Fruit fly (Drosophila melanogaster) whole organism, prepupa: ENCODE measurements around the gene CG42729.

Experiments
- CG3032 ChIP-seq: fragments of 200-800 bp; optimal IDR thresholded peaks from 2 replicates; lab custom pipeline; 2019; ENCODE audit warnings: missing biosample characterization, mild to moderate bottlenecking, missing genetic modification characterization, moderate library complexity
- CG6808 ChIP-seq: fragments of 200-800 bp; sonication (Bioruptor generic); optimal IDR thresholded peaks from 3 replicates; lab custom pipeline; 2017; ENCODE audit warnings: missing biosample characterization, missing genetic modification characterization, mild to moderate bottlenecking, moderate library complexity, missing genetic modification reagents
- CG6854 ChIP-seq: fragments of 200-800 bp; sonication (Bioruptor generic); optimal IDR thresholded peaks from 2 replicates; lab custom pipeline; 2017; ENCODE audit warnings: missing biosample characterization, mild to moderate bottlenecking, missing genetic modification characterization
- lz ChIP-seq: fragments of 200-800 bp; sonication (Bioruptor generic); optimal IDR thresholded peaks from 3 replicates; lab custom pipeline; 2016; ENCODE audit warnings: missing biosample characterization, missing genetic modification characterization

- TF ChIP-seq CG6854 (GFP tag; lab: Kevin White, UChicago) (peak; percentile 16), lz (GFP tag; lab: Kevin White, UChicago) (peak; percentile 76), CG3032 (tag; lab: Kevin White, UChicago) (peak; percentile 72), CG6808 (GFP tag; lab: Kevin White, UChicago) (peak; percentile 70)
These were observed 6.2 kb upstream of the CG42729 start for dm6 chr3L:15533402-15534129.
